Fruit fly (Drosophila melanogaster): ENCODE data around the gene CG43373.

CG43373 gene

DNA sequence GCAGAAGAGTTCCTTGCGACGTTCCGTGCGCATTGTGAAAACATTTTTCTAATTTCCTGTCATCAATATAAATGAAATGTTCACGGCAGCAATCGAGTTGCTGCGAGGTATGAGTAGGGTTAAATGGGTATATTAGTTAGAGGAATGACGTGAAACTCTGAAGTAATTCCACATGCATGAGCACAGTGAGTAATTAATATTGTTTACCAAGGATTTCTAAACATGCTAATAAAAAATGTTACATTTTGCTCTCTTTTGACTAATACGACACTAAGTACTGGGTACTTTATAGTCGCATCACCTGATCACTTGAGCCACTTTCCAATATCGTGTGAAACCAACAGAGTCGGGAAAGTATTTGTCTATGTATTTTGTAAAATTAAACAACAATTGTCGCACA is 1.1 kb upstream of the CG43373 start (continued):
- TF ChIP-seq CG14710 (tag; optimal IDR thresholded peaks at IDR 0.05) = peak; percentile 25
- TF ChIP-seq CG34422 (GFP tag; IDR thresholded peaks at IDR 0.05) = no peak
- TF ChIP-seq CG15696 (tag; optimal IDR thresholded peaks at IDR 0.05) = no peak
- TF ChIP-seq CG16813 (GFP tag; IDR thresholded peaks at IDR 0.05; ENCODE audit: partially characterized antibody) = no peak
- peak; percentile 46 for TF ChIP-seq oc (tag; optimal IDR thresholded peaks at IDR 0.05)
- TF ChIP-seq CG15514 (GFP tag; optimal IDR thresholded peaks at IDR 0.05) = no peak
- TF ChIP-seq tap (tag; optimal IDR thresholded peaks at IDR 0.05) = peak; percentile 6
- no peak for TF ChIP-seq gcm (GFP tag; optimal IDR thresholded peaks at IDR 0.05)
- TF ChIP-seq btn (GFP tag; optimal IDR thresholded peaks at IDR 0.05) = no peak
- TF ChIP-seq fd96Cb (tag; optimal IDR thresholded peaks at IDR 0.05) = peak; percentile 71
- TF ChIP-seq Gug (GFP tag; IDR thresholded peaks at IDR 0.05) = peak; percentile 21; the same call in 1 of the 4 replicates
- no peak for TF ChIP-seq CG18011 (GFP tag; optimal IDR thresholded peaks at IDR 0.05)
- no peak for TF ChIP-seq grau (tag; optimal IDR thresholded peaks at IDR 0.05)
- TF ChIP-seq CG5245 (GFP tag; optimal IDR thresholded peaks at IDR 0.05) = peak; percentile 20
- peak; percentile 71; the same call in 1 of the 2 replicates for TF ChIP-seq CG17328 (GFP tag; IDR thresholded peaks at IDR 0.05)
- TF ChIP-seq Side (GFP tag; optimal IDR thresholded peaks at IDR 0.05) = no peak
- peak; percentile 49; the same call in 1 of the 2 replicates for TF ChIP-seq CG32772 (GFP tag; IDR thresholded peaks at IDR 0.05)
- no peak for TF ChIP-seq eyg (GFP tag; optimal IDR thresholded peaks at IDR 0.05)
- no peak for TF ChIP-seq bbx (GFP tag; IDR thresholded peaks at IDR 0.05; ENCODE audit: partially characterized antibody)
- TF ChIP-seq Chrac-16 (GFP tag; optimal IDR thresholded peaks at IDR 0.05) = peak; percentile 31
- no peak for TF ChIP-seq zen (tag; optimal IDR thresholded peaks at IDR 0.05)
- TF ChIP-seq CG11093 (GFP tag; IDR thresholded peaks at IDR 0.05) = no peak
- TF ChIP-seq bcd (GFP tag; optimal IDR thresholded peaks at IDR 0.05) = no peak
- TF ChIP-seq CG9437 (GFP tag; optimal IDR thresholded peaks at IDR 0.05) = peak; percentile 7
- TF ChIP-seq CG3726 (GFP tag; IDR thresholded peaks at IDR 0.05) = no peak
- no peak for TF ChIP-seq klu (GFP tag; IDR thresholded peaks at IDR 0.05)
- no peak for TF ChIP-seq odd (GFP tag; optimal IDR thresholded peaks at IDR 0.05)
- TF ChIP-seq CG12744 (GFP tag; optimal IDR thresholded peaks at IDR 0.05) = no peak
- no peak for TF ChIP-seq bab2 (GFP tag; optimal IDR thresholded peaks at IDR 0.05)
- TF ChIP-seq gfzf (GFP tag; optimal IDR thresholded peaks at IDR 0.05) = no peak
- no peak for TF ChIP-seq CG9797 (GFP tag; optimal IDR thresholded peaks at IDR 0.05)
- TF ChIP-seq CG12219 (GFP tag; optimal IDR thresholded peaks at IDR 0.05) = peak; percentile 10
- TF ChIP-seq jing (GFP tag; optimal IDR thresholded peaks at IDR 0.05) = no peak
- no peak for TF ChIP-seq CG9876 (GFP tag; optimal IDR thresholded peaks at IDR 0.05)
- TF ChIP-seq CG7839 (tag; optimal IDR thresholded peaks at IDR 0.05) = peak; percentile 32
- no peak for TF ChIP-seq CG14860 (GFP tag; IDR thresholded peaks at IDR 0.05; ENCODE audit: partially characterized antibody)
- 0 out of 2 replicates have a peak, but pooled peaks have one; percentile 5 for TF ChIP-seq Taf1 (GFP tag; IDR thresholded peaks at IDR 0.05)
- TF ChIP-seq ase (GFP tag; IDR thresholded peaks at IDR 0.05) = no peak; the same call in 2 of the 3 replicates
- TF ChIP-seq vnd (GFP tag; IDR thresholded peaks at IDR 0.05; ENCODE audit: partially characterized antibody) = no peak
- no peak for TF ChIP-seq pho (GFP tag; optimal IDR thresholded peaks at IDR 0.05)
- no peak for TF ChIP-seq luna (GFP tag; optimal IDR thresholded peaks at IDR 0.05)
- TF ChIP-seq CG17612 (GFP tag; IDR thresholded peaks at IDR 0.05) = no peak
- no peak for TF ChIP-seq CG10321 (GFP tag; IDR thresholded peaks at IDR 0.05)
- peak; percentile 30 for TF ChIP-seq chn (GFP tag; optimal IDR thresholded peaks at IDR 0.05)
- peak; percentile 59 for TF ChIP-seq dmrt11E (tag; optimal IDR thresholded peaks at IDR 0.05)
- peak; percentile 15 for TF ChIP-seq Meics (GFP tag; optimal IDR thresholded peaks at IDR 0.05)
- no peak for TF ChIP-seq CG13775 (GFP tag; optimal IDR thresholded peaks at IDR 0.05)
- TF ChIP-seq CG10654 (GFP tag; optimal IDR thresholded peaks at IDR 0.05) = peak; percentile 27
- TF ChIP-seq CG17186 (GFP tag; optimal IDR thresholded peaks at IDR 0.05) = no peak
- TF ChIP-seq CG18476 (GFP tag; optimal IDR thresholded peaks at IDR 0.05) = no peak
- TF ChIP-seq CG4360 (GFP tag; IDR thresholded peaks at IDR 0.05) = no peak
